Worm (Caenorhabditis elegans): ENCODE data around the gene F39F10.5.

Gene F39F10.5

DNA sequence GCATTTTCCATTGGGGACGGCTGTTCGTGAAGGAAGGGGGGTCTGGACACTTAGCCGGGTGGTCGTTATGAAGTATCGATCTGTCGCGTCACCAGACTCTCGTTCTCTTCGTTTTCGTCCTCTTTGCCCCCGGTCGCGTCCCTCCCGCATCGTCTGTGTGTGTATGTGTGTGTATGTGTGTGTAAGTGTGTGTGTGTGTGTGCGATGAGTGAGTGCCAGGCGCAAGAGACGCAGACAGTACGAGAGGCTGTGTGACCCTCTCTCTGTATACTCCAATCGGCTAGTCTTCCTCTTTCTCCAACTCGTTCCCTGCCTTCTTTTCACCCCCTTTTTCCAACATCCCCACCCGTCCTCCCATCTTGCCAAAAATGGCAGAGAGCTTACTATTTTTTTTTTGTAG, 47.8 kb upstream of the F39F10.5 start (continued):
- TF ChIP-seq madf-10 (tag; optimal IDR thresholded peaks at IDR 0.05) (peak; percentile 47), ztf-6 (GFP tag; IDR thresholded peaks at IDR 0.05) (0 out of 2 replicates have a peak, but pooled peaks have one; percentile 63), hsf-1 (GFP tag; IDR thresholded peaks at IDR 0.05) (0 out of 2 replicates have a peak, but pooled peaks have one; percentile 42), ZK185.1 (tag; optimal IDR thresholded peaks at IDR 0.05; ENCODE audit: poor library complexity, severe bottlenecking) (peak; percentile 67), lin-54 (GFP tag; optimal IDR thresholded peaks at IDR 0.05) (peak; percentile 4), B0019.2 (GFP tag; conservative IDR thresholded peaks at IDR 0.05) (no peak), dpl-1 (GFP tag; optimal IDR thresholded peaks at IDR 0.05) (no peak), F57C9.4 (tag; optimal IDR thresholded peaks at IDR 0.05) (no peak), unc-62 (GFP tag; optimal IDR thresholded peaks at IDR 0.05) (no peak), xnd-1 (tag; optimal IDR thresholded peaks at IDR 0.05) (no peak), chd-7 (tag; optimal IDR thresholded peaks at IDR 0.05) (peak; percentile 77), tlf-1 (GFP tag; optimal IDR thresholded peaks at IDR 0.05) (peak; percentile 18), die-1 (tag; optimal IDR thresholded peaks at IDR 0.05) (peak; percentile 23), pbrm-1 (GFP tag; IDR thresholded peaks at IDR 0.05) (peak; percentile 83), lsl-1 (GFP tag; optimal IDR thresholded peaks at IDR 0.05) (no peak), ztf-26 (tag; optimal IDR thresholded peaks at IDR 0.05) (peak; percentile 44), hmg-1.2 (GFP tag; IDR thresholded peaks at IDR 0.05) (peak; percentile 92), madf-6 (GFP tag; IDR thresholded peaks at IDR 0.05) (0 out of 2 replicates have a peak, but pooled peaks have one; percentile 21), sptf-2 (GFP tag; optimal IDR thresholded peaks at IDR 0.05) (no peak), lin-35 (GFP tag; optimal IDR thresholded peaks at IDR 0.05) (peak in 1 of 3 experiments; percentile 55), egl-44 (GFP tag; IDR thresholded peaks at IDR 0.05) (peak; percentile 69; the same call in 1 of the 2 replicates), F57A8.1 (GFP tag; optimal IDR thresholded peaks at IDR 0.05) (no peak), snpc-3.4 (tag; optimal IDR thresholded peaks at IDR 0.05) (no peak), C06A6.2 (GFP tag; conservative IDR thresholded peaks at IDR 0.05) (peak; percentile 66; the same call in 1 of the 2 replicates), nhr-27 (tag; optimal IDR thresholded peaks at IDR 0.05) (no peak), tbx-9 (tag; optimal IDR thresholded peaks at IDR 0.05; ENCODE audit: borderline replicate concordance) (no peak), nfyb-1 (GFP tag; IDR thresholded peaks at IDR 0.05) (peak; percentile 55; the same call in 1 of the 2 replicates), egl-18 (GFP tag; IDR thresholded peaks at IDR 0.05) (no peak), atf-7 (tag; optimal IDR thresholded peaks at IDR 0.05) (peak; percentile 45), rcor-1 (GFP tag; IDR thresholded peaks at IDR 0.05) (peak; percentile 48; the same call in 1 of the 2 replicates), let-526 (GFP tag; IDR thresholded peaks at IDR 0.05) (peak; percentile 77; the same call in 1 of the 2 replicates), F23B12.7 (tag; optimal IDR thresholded peaks at IDR 0.05; ENCODE audit: insufficient read depth) (no peak), ceh-100 (GFP tag; IDR thresholded peaks at IDR 0.05) (no peak), F52B5.7 (tag; optimal IDR thresholded peaks at IDR 0.05) (peak; percentile 53), somi-1 (GFP tag; optimal IDR thresholded peaks at IDR 0.05) (peak; percentile 59), B0035.1 (tag; optimal IDR thresholded peaks at IDR 0.05) (no peak), gei-17 (GFP tag; optimal IDR thresholded peaks at IDR 0.05) (peak; percentile 58), K12H6.12 (tag; optimal IDR thresholded peaks at IDR 0.05) (peak; percentile 88), nfya-1 (tag; optimal IDR thresholded peaks at IDR 0.05; ENCODE audit: borderline replicate concordance, insufficient read depth) (no peak), F37B4.10 (GFP tag; IDR thresholded peaks at IDR 0.05) (no peak), let-607 (tag; optimal IDR thresholded peaks at IDR 0.05) (peak in 1 of 2 experiments; percentile 31), fkh-3 (tag; optimal IDR thresholded peaks at IDR 0.05) (no peak), Y67H2A.10 (GFP tag; conservative IDR thresholded peaks at IDR 0.05) (0 out of 2 replicates have a peak, but pooled peaks have one; percentile 61), akir-1 (GFP tag; optimal IDR thresholded peaks at IDR 0.05) (no peak), lag-1 (GFP tag; IDR thresholded peaks at IDR 0.05) (no peak), ceh-79 (tag; optimal IDR thresholded peaks at IDR 0.05) (no peak), cebp-1 (GFP tag; IDR thresholded peaks at IDR 0.05) (0 out of 2 replicates have a peak, but pooled peaks have one; percentile 39), cebp-1 (tag; optimal IDR thresholded peaks at IDR 0.05) (peak; percentile 82)
